Worm (Caenorhabditis elegans) whole organism, young adult: ENCODE data around the gene fbxb-38.
"Not testable (repeated sequence)": the region's sequence is repeated elsewhere in the genome, so short reads cannot be mapped to it uniquely, and the experiment has no call there.

ENCODE experiments used
- B0035.1 ChIP-seq: sonication (generic microtip); optimal IDR thresholded peaks from 2 replicates; lab custom pipeline; 2016; ENCODE audit warnings: missing genetic modification characterization, mild to moderate bottlenecking, missing compliant biosample characterization, missing genotype, missing genetic modification reagents
- C06A6.2 ChIP-seq: fragments of 200-800 bp; sonication (Bioruptor generic); conservative IDR thresholded peaks from 2 replicates; pipeline ENCODE4 v1.3.6; 2022; ENCODE audit warnings: missing genetic modification characterization, missing compliant biosample characterization
- D2030.7 ChIP-seq: fragments of 200-800 bp; sonication (Bioruptor generic); IDR thresholded peaks from 2 replicates; pipeline ENCODE4 v1.3.6; 2022; ENCODE audit warnings: missing genetic modification reagents, missing genetic modification characterization, missing compliant biosample characterization
- F23B12.7 ChIP-seq: sonication (generic microtip); optimal IDR thresholded peaks from 2 replicates; lab custom pipeline; 2017; ENCODE audit warnings: missing genetic modification characterization, mild to moderate bottlenecking, missing compliant biosample characterization, antibody characterized with exemption, moderate library complexity; ENCODE audit not compliant: insufficient read depth
- F33H1.4 ChIP-seq: fragments of 200-800 bp; sonication (Bioruptor generic); IDR thresholded peaks from 2 replicates; pipeline ENCODE4 v1.3.6; 2022; ENCODE audit warnings: missing genetic modification reagents, missing genetic modification characterization, missing compliant biosample characterization
- F55B11.4 ChIP-seq: sonication (generic microtip); optimal IDR thresholded peaks from 2 replicates; lab custom pipeline; 2016; ENCODE audit warnings: missing compliant biosample characterization, missing genetic modification characterization, borderline replicate concordance; ENCODE audit not compliant: insufficient read depth
- Y53F4B.3 ChIP-seq: fragments of 200-800 bp; sonication (Bioruptor generic); IDR thresholded peaks from 2 replicates; pipeline ENCODE4 v1.3.6; 2022; ENCODE audit warnings: missing genetic modification reagents, missing genetic modification characterization, missing compliant biosample characterization
- Y56A3A.18 ChIP-seq: fragments of 200-800 bp; sonication (Bioruptor generic); IDR thresholded peaks from 2 replicates; pipeline ENCODE4 v1.3.6; 2022; ENCODE audit warnings: missing genetic modification reagents, missing genetic modification characterization, missing compliant biosample characterization
- attf-6 ChIP-seq: fragments of 200-800 bp; sonication (Bioruptor generic); IDR thresholded peaks from 2 replicates; pipeline ENCODE4 v1.3.6; 2022; ENCODE audit warnings: missing genetic modification reagents, missing genetic modification characterization, missing compliant biosample characterization
- cebp-2 ChIP-seq: fragments of 200-800 bp; sonication (Bioruptor generic); IDR thresholded peaks from 2 replicates; pipeline ENCODE4 v1.3.6; 2022; ENCODE audit warnings: missing genetic modification characterization, missing compliant biosample characterization
- ceh-79 ChIP-seq: sonication (generic microtip); optimal IDR thresholded peaks from 2 replicates; lab custom pipeline; 2017; ENCODE audit warnings: mild to moderate bottlenecking, missing genetic modification characterization, missing compliant biosample characterization
- die-1 ChIP-seq: sonication (generic microtip); optimal IDR thresholded peaks from 2 replicates; lab custom pipeline; 2016; ENCODE audit warnings: missing genotype, mild to moderate bottlenecking, missing genetic modification characterization, missing compliant biosample characterization
- dpl-1 ChIP-seq: fragments of 150-350 bp; optimal IDR thresholded peaks from 2 replicates; lab custom pipeline; 2014; ENCODE audit warnings: missing biosample characterization, missing genetic modification reagents, missing genetic modification characterization
- egrh-3 ChIP-seq: fragments of 200-800 bp; sonication (Bioruptor generic); IDR thresholded peaks from 2 replicates; pipeline ENCODE4 v1.3.6; 2022; ENCODE audit warnings: missing genetic modification reagents, missing genetic modification characterization, missing compliant biosample characterization
- fkh-3 ChIP-seq: sonication (generic microtip); optimal IDR thresholded peaks from 2 replicates; lab custom pipeline; 2016; ENCODE audit warnings: mild to moderate bottlenecking, missing genetic modification characterization, missing compliant biosample characterization
- hmg-1.2 ChIP-seq: fragments of 200-800 bp; sonication (Bioruptor generic); IDR thresholded peaks from 2 replicates; pipeline ENCODE4 v1.3.6; 2022; ENCODE audit warnings: missing genetic modification reagents, missing genetic modification characterization, missing compliant biosample characterization
- hmg-20 ChIP-seq: fragments of 200-800 bp; sonication (Bioruptor generic); IDR thresholded peaks from 2 replicates; pipeline ENCODE4 v1.3.6; 2022; ENCODE audit warnings: missing genetic modification reagents, missing genetic modification characterization, missing compliant biosample characterization
- lag-1 ChIP-seq: fragments of 200-800 bp; sonication (Bioruptor generic); IDR thresholded peaks from 2 replicates; pipeline ENCODE4 v1.3.6; 2022; ENCODE audit warnings: missing genetic modification reagents, missing genetic modification characterization, missing compliant biosample characterization
- lin-26 ChIP-seq: fragments of 200-800 bp; sonication (Bioruptor generic); IDR thresholded peaks from 2 replicates; pipeline ENCODE4 v1.3.6; 2022; ENCODE audit warnings: missing genetic modification reagents, missing genetic modification characterization, missing compliant biosample characterization
- madf-8 ChIP-seq: fragments of 200-800 bp; sonication (Bioruptor generic); conservative IDR thresholded peaks from 2 replicates; pipeline ENCODE4 v1.3.6; 2022; ENCODE audit warnings: missing genetic modification reagents, missing genetic modification characterization, missing compliant biosample characterization
- nfya-1 ChIP-seq: sonication (generic microtip); optimal IDR thresholded peaks from 2 replicates; lab custom pipeline; 2017; ENCODE audit warnings: antibody characterized with exemption, missing compliant biosample characterization, missing genetic modification characterization, borderline replicate concordance; ENCODE audit not compliant: insufficient read depth
- nhr-179 ChIP-seq: sonication (generic microtip); optimal IDR thresholded peaks from 2 replicates; lab custom pipeline; 2016; ENCODE audit warnings: mild to moderate bottlenecking, missing genetic modification characterization, missing compliant biosample characterization
- nhr-80 ChIP-seq: sonication (generic microtip); optimal IDR thresholded peaks from 2 replicates; lab custom pipeline; 2016; ENCODE audit warnings: missing genetic modification characterization, missing compliant biosample characterization
- nhr-90 ChIP-seq: sonication (generic microtip); optimal IDR thresholded peaks from 2 replicates; lab custom pipeline; 2016; ENCODE audit warnings: missing genotype, mild to moderate bottlenecking, missing genetic modification characterization, missing compliant biosample characterization
- pha-4 ChIP-seq: fragments of 150-350 bp; sonication (generic microtip); optimal IDR thresholded peaks from 2 replicates; lab custom pipeline; 2014; ENCODE audit warnings: missing biosample characterization, missing genetic modification reagents, missing genetic modification characterization
- repo-1 ChIP-seq: sonication (generic microtip); optimal IDR thresholded peaks from 2 replicates; lab custom pipeline; 2017; ENCODE audit warnings: mild to moderate bottlenecking, missing genetic modification characterization, missing compliant biosample characterization
- rpc-1 ChIP-seq, 2 experiments: fragments of 150-350 bp in 1 of 2; sonication (generic microtip) in 1 of 2; optimal IDR thresholded peaks; 2 replicates each; lab custom pipeline; 2014 to 2018; ENCODE audit warnings: missing biosample characterization in 1 of 2, missing genetic modification characterization in 1 of 2, missing genetic modification reagents in 1 of 2, missing genotype in 1 of 2
- sea-2 ChIP-seq: fragments of 200-800 bp; sonication (Bioruptor generic); IDR thresholded peaks from 2 replicates; pipeline ENCODE4 v1.3.6; 2022; ENCODE audit warnings: missing genetic modification characterization, missing compliant biosample characterization
- snpc-1.3 ChIP-seq: sonication (generic microtip); optimal IDR thresholded peaks from 2 replicates; lab custom pipeline; 2017; ENCODE audit warnings: missing genetic modification characterization, mild to moderate bottlenecking, missing compliant biosample characterization, antibody characterized with exemption, moderate library complexity, missing genotype, missing genetic modification reagents; ENCODE audit not compliant: insufficient read depth
- snpc-3.4 ChIP-seq: sonication (generic microtip); optimal IDR thresholded peaks from 2 replicates; lab custom pipeline; 2017; ENCODE audit warnings: missing genetic modification characterization, mild to moderate bottlenecking, missing compliant biosample characterization, antibody characterized with exemption, moderate library complexity, missing genotype, missing genetic modification reagents
- xnd-1 ChIP-seq: sonication (generic microtip); optimal IDR thresholded peaks from 2 replicates; lab custom pipeline; 2016; ENCODE audit warnings: missing genotype, missing genetic modification reagents, missing genetic modification characterization, missing compliant biosample characterization
- zim-3 ChIP-seq: sonication (generic microtip); optimal IDR thresholded peaks from 2 replicates; lab custom pipeline; 2017; ENCODE audit warnings: mild to moderate bottlenecking, missing genetic modification characterization, moderate library complexity, missing compliant biosample characterization
- ztf-22 ChIP-seq: fragments of 200-800 bp; sonication (Bioruptor generic); optimal IDR thresholded peaks from 2 replicates; lab custom pipeline; 2018; ENCODE audit warnings: mild to moderate bottlenecking, missing genetic modification characterization, moderate library complexity, missing compliant biosample characterization
- ztf-26 ChIP-seq: sonication (generic microtip); optimal IDR thresholded peaks from 2 replicates; lab custom pipeline; 2017; ENCODE audit warnings: missing genetic modification characterization, missing compliant biosample characterization
- ztf-6 ChIP-seq: fragments of 200-800 bp; sonication (Bioruptor generic); IDR thresholded peaks from 2 replicates; pipeline ENCODE4 v1.3.6; 2022; ENCODE audit warnings: missing genetic modification reagents, missing genetic modification characterization, missing compliant biosample characterization

Gene fbxb-38

DNA sequence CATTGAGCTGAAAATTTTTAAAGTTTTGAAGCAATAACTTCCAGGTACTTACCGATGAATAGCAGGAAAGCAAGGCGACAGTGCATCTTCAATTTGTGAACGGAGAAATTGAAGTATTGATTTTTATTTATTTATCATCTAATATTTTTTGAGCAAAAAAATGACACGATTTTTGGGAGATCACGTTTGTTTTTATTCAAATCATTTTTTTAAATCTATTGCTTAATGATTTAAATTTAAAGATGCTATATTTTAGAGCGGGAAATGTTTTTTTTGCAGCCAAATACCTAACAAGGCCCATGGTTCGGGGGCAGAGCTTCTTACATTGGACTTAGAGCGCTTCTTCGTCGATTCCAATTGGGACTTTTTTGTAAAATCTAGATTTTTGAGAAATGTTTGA, 2.2 kb downstream of the fbxb-38 start, which contains the start of gene C33C12.4:
TSS of gene C33C12.4 (minus strand) at position 101 of the 400 bp plus-strand sequence.
- TF ChIP-seq ztf-6 (GFP tag; lab: Robert Waterston, UW) = no peak
- no peak for TF ChIP-seq madf-8 (GFP tag; lab: Robert Waterston, UW)
- TF ChIP-seq die-1 = no peak
- TF ChIP-seq lin-26 (GFP tag; lab: Robert Waterston, UW) = no peak
- no peak for TF ChIP-seq dpl-1 (GFP tag; lab: Kevin White, UChicago)
- no peak for TF ChIP-seq F55B11.4
- no peak for TF ChIP-seq snpc-1.3 (tag; lab: Kevin White, UChicago)
- no peak for TF ChIP-seq C06A6.2

DNA sequence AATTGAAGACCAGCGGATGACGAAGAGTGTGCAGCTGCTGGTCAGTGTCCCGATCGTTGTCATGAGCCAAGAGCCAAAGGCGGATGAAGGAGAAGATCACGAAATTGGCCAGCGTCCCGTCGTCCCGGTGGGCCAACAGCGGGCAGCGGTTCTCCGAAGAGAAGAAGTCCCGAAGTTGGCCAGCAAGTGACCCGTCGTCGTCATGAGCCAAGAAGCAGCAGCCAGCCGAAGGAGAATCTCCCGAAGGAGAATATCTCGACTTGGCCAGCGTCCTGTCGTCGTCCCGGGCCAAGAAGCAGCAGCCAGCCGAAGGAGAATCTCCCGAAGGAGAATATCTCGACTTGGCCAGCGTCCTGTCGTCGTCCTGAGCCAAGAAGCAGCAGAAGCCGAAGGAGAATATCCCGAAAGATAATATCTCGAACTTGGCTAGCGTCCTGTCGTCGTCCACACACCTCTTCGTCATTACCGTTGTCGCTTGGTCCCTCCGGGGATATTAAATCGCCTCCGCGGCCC, 5.1 kb downstream of the fbxb-38 start, which contains the start of gene C33C12.11:
TSS of gene C33C12.11 (minus strand) at position 463 of the 513 bp plus-strand sequence.
- TF ChIP-seq egrh-3 (GFP tag; lab: Robert Waterston, UW) = peak; percentile 59; the same call in 1 of the 2 replicates

DNA sequence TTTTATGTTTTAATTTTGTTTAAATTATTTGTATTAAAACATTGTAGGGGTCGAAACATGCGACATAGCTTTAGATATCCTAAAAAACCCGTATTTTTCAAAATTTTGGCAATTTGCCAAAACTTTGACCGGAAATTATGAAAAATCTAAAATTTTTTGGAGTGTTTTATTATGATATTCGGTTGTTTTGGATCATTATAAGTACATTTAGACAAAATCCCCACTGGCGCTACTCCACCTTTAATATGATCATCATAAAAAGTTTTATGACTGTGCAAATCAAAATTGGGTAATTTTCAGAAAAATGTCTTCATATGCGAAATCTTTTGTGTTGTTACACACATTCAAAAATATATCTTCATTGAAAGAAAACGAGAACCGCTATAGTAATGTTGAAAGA, 14.9 kb downstream of the fbxb-38 start, which contains the start of gene math-18:
TSS of gene math-18 (plus strand) at position 301 of the 400 bp plus-strand sequence.
- not testable (repeated sequence) for TF ChIP-seq rpc-1 (optimal IDR thresholded peaks at IDR 0.05; lab: Kevin White, UChicago); rpc-1 (tag; optimal IDR thresholded peaks at IDR 0.05; lab: Kevin White, UChicago); F33H1.4 (GFP tag; lab: Robert Waterston, UW); repo-1 (tag; lab: Kevin White, UChicago)

DNA sequence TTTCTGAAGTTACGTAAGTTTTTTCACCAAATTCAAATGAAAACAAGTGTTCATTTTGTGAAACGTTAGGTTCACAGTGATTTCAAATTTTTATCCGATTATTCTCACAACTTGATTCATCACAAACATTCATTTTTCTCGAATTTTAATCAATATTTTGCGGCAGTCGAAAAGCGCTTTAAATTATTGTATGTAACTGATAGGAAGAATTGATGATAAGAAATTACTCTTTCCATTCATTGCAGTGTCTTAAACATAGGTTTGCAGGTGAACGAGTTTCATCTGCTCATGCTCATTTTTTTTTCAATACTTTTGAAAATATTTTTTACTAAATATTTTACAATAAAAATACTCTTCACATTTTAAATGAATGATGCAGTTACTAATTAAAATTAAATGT, 16.1 kb downstream of the fbxb-38 start:
- no peak for TF ChIP-seq nfya-1 (tag; lab: Kevin White, UChicago)
- no peak for TF ChIP-seq ztf-26 (tag; lab: Kevin White, UChicago)
- peak; percentile 5 for TF ChIP-seq nhr-80 (tag; lab: Kevin White, UChicago)
- no peak for TF ChIP-seq snpc-3.4 (tag; lab: Kevin White, UChicago)
- no peak for TF ChIP-seq zim-3 (tag; lab: Kevin White, UChicago)
- TF ChIP-seq, all 124 proteins: peak for 1

DNA sequence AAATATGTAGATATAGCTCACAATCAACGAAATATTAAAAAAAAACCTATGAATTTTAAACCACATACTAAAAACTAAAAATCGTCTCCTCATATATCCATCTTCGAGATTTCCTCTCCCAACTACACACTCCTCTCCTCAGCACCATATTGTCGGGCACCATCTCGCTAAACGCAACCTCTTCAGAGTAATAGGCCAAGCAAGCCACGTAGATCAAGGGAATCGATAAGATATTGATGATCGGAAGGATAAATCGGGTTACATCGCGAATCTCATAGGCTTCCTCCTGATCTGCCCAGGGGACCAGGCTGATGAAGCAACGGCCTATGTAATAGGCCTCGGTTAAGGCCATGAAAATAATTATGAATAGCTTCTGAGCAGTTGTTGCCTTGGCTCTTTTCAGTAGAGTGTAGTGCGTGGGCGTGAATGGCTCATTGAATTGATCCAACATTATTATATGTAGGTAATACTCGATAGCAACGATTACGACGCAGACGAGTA, 18.0 kb downstream of the fbxb-38 start, which contains the start of the genes C40A11.7 and C40A11.8:
TSS of gene C40A11.7 (minus strand) at position 101 of the 501 bp plus-strand sequence.
TSS of gene C40A11.8 (minus strand) at position 451 of the 501 bp plus-strand sequence.
- TF ChIP-seq B0035.1 (tag; lab: Kevin White, UChicago) = no peak
- TF ChIP-seq sea-2 = no peak
- no peak for TF ChIP-seq Y53F4B.3 (GFP tag; lab: Robert Waterston, UW)
- TF ChIP-seq hmg-20 (GFP tag; lab: Robert Waterston, UW) = no peak
- no peak for TF ChIP-seq rpc-1 (optimal IDR thresholded peaks at IDR 0.05; lab: Kevin White, UChicago)
- no peak for TF ChIP-seq rpc-1 (tag; optimal IDR thresholded peaks at IDR 0.05; lab: Kevin White, UChicago)
- no peak for TF ChIP-seq F23B12.7 (tag; lab: Kevin White, UChicago)
- TF ChIP-seq pha-4 = no peak
- TF ChIP-seq nhr-179 (tag; lab: Kevin White, UChicago) = no peak
- no peak for TF ChIP-seq nhr-90 (tag; lab: Kevin White, UChicago)
- TF ChIP-seq attf-6 (GFP tag; lab: Robert Waterston, UW) = no peak
- TF ChIP-seq D2030.7 (GFP tag; lab: Robert Waterston, UW) = no peak
- no peak for TF ChIP-seq xnd-1 (tag; lab: Kevin White, UChicago)
- TF ChIP-seq ztf-22 (GFP tag; lab: Kevin White, UChicago) = no peak
- TF ChIP-seq ceh-79 (tag; lab: Kevin White, UChicago) = no peak
- no peak for TF ChIP-seq cebp-2 (GFP tag; lab: Robert Waterston, UW)
- no peak for TF ChIP-seq fkh-3
- no peak for TF ChIP-seq Y56A3A.18 (GFP tag; lab: Robert Waterston, UW)
- TF ChIP-seq lag-1 (GFP tag; lab: Robert Waterston, UW) = no peak
- TF ChIP-seq hmg-1.2 = no peak
